Fruit fly (Drosophila melanogaster) whole organism, embryonic: ENCODE results near the gene CG32706.

Experiments
- Abd-B ChIP-seq: fragments of 200-800 bp; sonication (Bioruptor generic); optimal IDR thresholded peaks from 2 replicates; lab custom pipeline; 2018; ENCODE audit warnings: missing biosample characterization, mild to moderate bottlenecking, missing genetic modification characterization, moderate library complexity
- B-H2 ChIP-seq: fragments of 200-800 bp; sonication (Bioruptor generic); optimal IDR thresholded peaks from 2 replicates; lab custom pipeline; 2018; ENCODE audit warnings: missing biosample characterization, mild to moderate bottlenecking, missing genetic modification characterization
- CG10267 ChIP-seq: fragments of 200-800 bp; sonication (Bioruptor generic); optimal IDR thresholded peaks from 2 replicates; lab custom pipeline; 2018; ENCODE audit warnings: missing biosample characterization, mild to moderate bottlenecking, missing genetic modification characterization, moderate library complexity
- CG10565 ChIP-seq: fragments of 200-800 bp; sonication (Bioruptor generic); optimal IDR thresholded peaks from 3 replicates; lab custom pipeline; 2016; ENCODE audit warnings: missing biosample characterization, mild to moderate bottlenecking, missing genetic modification characterization
- CG10959 ChIP-seq: fragments of 200-800 bp; sonication (Bioruptor generic); IDR thresholded peaks from 2 replicates; pipeline ENCODE4 v1.3.6; 2022; ENCODE audit warnings: missing biosample characterization, missing genetic modification characterization
- CG11398 ChIP-seq: fragments of 200-800 bp; sonication (Bioruptor generic); optimal IDR thresholded peaks from 2 replicates; lab custom pipeline; 2016; ENCODE audit warnings: missing biosample characterization, missing genetic modification characterization
- CG12071 ChIP-seq: fragments of 200-800 bp; sonication (Bioruptor generic); optimal IDR thresholded peaks from 3 replicates; lab custom pipeline; 2018; ENCODE audit warnings: missing biosample characterization, mild to moderate bottlenecking, missing genetic modification characterization
- CG13624 ChIP-seq: fragments of 200-800 bp; sonication (Bioruptor generic); optimal IDR thresholded peaks from 2 replicates; lab custom pipeline; 2016; ENCODE audit warnings: missing biosample characterization, missing genetic modification characterization
- CG14014 ChIP-seq: fragments of 200-800 bp; sonication (Bioruptor generic); IDR thresholded peaks from 2 replicates; pipeline ENCODE4 v1.3.6; 2022; ENCODE audit warnings: missing biosample characterization, missing genetic modification characterization
- CG14441 ChIP-seq: fragments of 200-800 bp; sonication (Bioruptor generic); IDR thresholded peaks from 2 replicates; pipeline ENCODE4 v1.3.6; 2022; ENCODE audit warnings: missing biosample characterization, missing genetic modification characterization
- CG1602 ChIP-seq: fragments of 200-800 bp; sonication (Bioruptor generic); optimal IDR thresholded peaks from 3 replicates; lab custom pipeline; 2016; ENCODE audit warnings: missing biosample characterization, missing genetic modification characterization
- CG17385 ChIP-seq: fragments of 200-800 bp; sonication (Bioruptor generic); optimal IDR thresholded peaks from 3 replicates; lab custom pipeline; 2018; ENCODE audit warnings: missing biosample characterization, mild to moderate bottlenecking, missing genetic modification characterization
- CG17568 ChIP-seq: fragments of 200-800 bp; sonication (Bioruptor generic); optimal IDR thresholded peaks from 2 replicates; lab custom pipeline; 2018; ENCODE audit warnings: missing biosample characterization, mild to moderate bottlenecking, missing genetic modification characterization, moderate library complexity
- CG18476 ChIP-seq: fragments of 200-800 bp; sonication (Bioruptor generic); optimal IDR thresholded peaks from 2 replicates; lab custom pipeline; 2016; ENCODE audit warnings: missing biosample characterization, mild to moderate bottlenecking, missing genetic modification characterization
- CG31388 ChIP-seq: fragments of 200-800 bp; sonication (Bioruptor generic); optimal IDR thresholded peaks from 2 replicates; lab custom pipeline; 2016; ENCODE audit warnings: missing biosample characterization, missing genetic modification characterization
- CG3995 ChIP-seq: fragments of 200-800 bp; sonication (Bioruptor generic); optimal IDR thresholded peaks from 3 replicates; lab custom pipeline; 2016; ENCODE audit warnings: missing biosample characterization, missing genetic modification characterization
- CG42726 ChIP-seq: fragments of 200-800 bp; sonication (Bioruptor generic); IDR thresholded peaks from 2 replicates; pipeline ENCODE4 v1.3.6; 2022; ENCODE audit warnings: missing biosample characterization, missing genetic modification characterization; ENCODE audit not compliant: partially characterized antibody
- CG4424 ChIP-seq: fragments of 200-800 bp; sonication (Bioruptor generic); optimal IDR thresholded peaks from 3 replicates; lab custom pipeline; 2016; ENCODE audit warnings: missing biosample characterization, missing genetic modification characterization
- CG9215 ChIP-seq: fragments of 200-800 bp; sonication (Bioruptor generic); IDR thresholded peaks from 2 replicates; pipeline ENCODE4 v1.3.6; 2022; ENCODE audit warnings: missing biosample characterization, missing genetic modification characterization
- CG9797 ChIP-seq: fragments of 200-800 bp; sonication (Bioruptor generic); optimal IDR thresholded peaks from 3 replicates; lab custom pipeline; 2018; ENCODE audit warnings: missing biosample characterization, mild to moderate bottlenecking, missing genetic modification characterization
- CG9932 ChIP-seq: fragments of 200-800 bp; sonication (Bioruptor generic); IDR thresholded peaks from 2 replicates; pipeline ENCODE4 v1.3.6; 2022; ENCODE audit warnings: missing biosample characterization, missing genetic modification characterization
- Camta ChIP-seq: fragments of 200-800 bp; sonication (Bioruptor generic); optimal IDR thresholded peaks from 2 replicates; lab custom pipeline; 2016; ENCODE audit warnings: missing biosample characterization, missing genetic modification characterization
- Dad ChIP-seq: fragments of 200-800 bp; sonication (Bioruptor generic); optimal IDR thresholded peaks from 3 replicates; lab custom pipeline; 2016; ENCODE audit warnings: missing biosample characterization, missing genetic modification characterization
- Dip2 ChIP-seq: fragments of 200-800 bp; sonication (Bioruptor generic); IDR thresholded peaks from 2 replicates; pipeline ENCODE4 v1.3.6; 2022; ENCODE audit warnings: missing biosample characterization, missing genetic modification characterization
- HLH3B ChIP-seq: fragments of 200-800 bp; sonication (Bioruptor generic); IDR thresholded peaks from 2 replicates; pipeline ENCODE4 v1.3.6; 2022; ENCODE audit warnings: missing biosample characterization, missing genetic modification characterization
- MBD-R2 ChIP-seq: fragments of 200-800 bp; sonication (Bioruptor generic); IDR thresholded peaks from 2 replicates; pipeline ENCODE4 v1.3.6; 2022; ENCODE audit warnings: missing biosample characterization, missing genetic modification characterization
- Mad ChIP-seq: fragments of 200-800 bp; sonication (Bioruptor generic); optimal IDR thresholded peaks from 2 replicates; lab custom pipeline; 2016; ENCODE audit warnings: missing biosample characterization, missing genetic modification characterization
- Meics ChIP-seq: fragments of 200-800 bp; sonication (Bioruptor generic); optimal IDR thresholded peaks from 2 replicates; lab custom pipeline; 2017; ENCODE audit warnings: missing biosample characterization, mild to moderate bottlenecking, missing genetic modification characterization
- Mrtf ChIP-seq: fragments of 200-800 bp; sonication (Bioruptor generic); IDR thresholded peaks from 3 replicates; pipeline ENCODE4 v1.3.6; 2022; ENCODE audit warnings: missing biosample characterization, missing genetic modification characterization
- Oaz ChIP-seq: fragments of 200-800 bp; sonication (Bioruptor generic); IDR thresholded peaks from 2 replicates; pipeline ENCODE4 v1.3.6; 2022; ENCODE audit warnings: missing biosample characterization, missing genetic modification characterization
- Poxn ChIP-seq: fragments of 200-800 bp; sonication (Bioruptor generic); IDR thresholded peaks from 2 replicates; pipeline ENCODE4 v1.3.6; 2022; ENCODE audit warnings: missing biosample characterization, missing genetic modification characterization
- abd-A ChIP-seq: fragments of 200-800 bp; sonication (Bioruptor generic); optimal IDR thresholded peaks from 3 replicates; lab custom pipeline; 2019; ENCODE audit warnings: missing biosample characterization, mild to moderate bottlenecking, missing genetic modification characterization, moderate library complexity
- al ChIP-seq: fragments of 200-800 bp; sonication (Bioruptor generic); IDR thresholded peaks from 2 replicates; pipeline ENCODE4 v1.3.6; 2022; ENCODE audit warnings: missing biosample characterization, missing genetic modification characterization
- aop ChIP-seq: fragments of 200-800 bp; sonication (Bioruptor generic); IDR thresholded peaks from 2 replicates; pipeline ENCODE4 v1.3.6; 2022; ENCODE audit warnings: missing biosample characterization, missing genetic modification characterization
- ato ChIP-seq: fragments of 200-800 bp; sonication (Bioruptor generic); IDR thresholded peaks from 2 replicates; pipeline ENCODE4 v1.3.6; 2022; ENCODE audit warnings: missing biosample characterization, missing genetic modification characterization; ENCODE audit not compliant: partially characterized antibody
- bab2 ChIP-seq: fragments of 200-800 bp; sonication (Bioruptor generic); optimal IDR thresholded peaks from 2 replicates; lab custom pipeline; 2016; ENCODE audit warnings: missing biosample characterization, missing genetic modification characterization
- caup ChIP-seq: fragments of 200-800 bp; sonication (Bioruptor generic); optimal IDR thresholded peaks from 3 replicates; lab custom pipeline; 2017; ENCODE audit warnings: missing biosample characterization, mild to moderate bottlenecking, missing genetic modification characterization, moderate library complexity; ENCODE audit not compliant: severe bottlenecking
- cg ChIP-seq: fragments of 200-800 bp; sonication (Bioruptor generic); optimal IDR thresholded peaks from 3 replicates; lab custom pipeline; 2019; ENCODE audit warnings: missing biosample characterization, mild to moderate bottlenecking, missing genetic modification characterization, moderate library complexity
- chm ChIP-seq: fragments of 200-800 bp; sonication (Bioruptor generic); IDR thresholded peaks from 2 replicates; pipeline ENCODE4 v1.3.6; 2022; ENCODE audit warnings: missing biosample characterization, missing genetic modification characterization
- dpn ChIP-seq, 2 experiments: fragments of 200-800 bp; sonication (Bioruptor generic); optimal IDR thresholded peaks; 3 replicates each; lab custom pipeline; 2016; ENCODE audit warnings: missing biosample characterization in 2 of 2, missing genetic modification characterization in 2 of 2
- ftz-f1 ChIP-seq: fragments of 200-800 bp; sonication (Bioruptor generic); optimal IDR thresholded peaks from 2 replicates; lab custom pipeline; 2016; ENCODE audit warnings: missing biosample characterization, missing genetic modification characterization
- lab ChIP-seq: fragments of 200-800 bp; sonication (Bioruptor generic); optimal IDR thresholded peaks from 3 replicates; lab custom pipeline; 2017; ENCODE audit warnings: missing biosample characterization, missing genetic modification characterization, mild to moderate bottlenecking, moderate library complexity, missing genetic modification reagents
- nom ChIP-seq: fragments of 200-800 bp; sonication (Bioruptor generic); optimal IDR thresholded peaks from 2 replicates; lab custom pipeline; 2017; ENCODE audit warnings: missing biosample characterization, missing genetic modification characterization, mild to moderate bottlenecking, moderate library complexity, missing genetic modification reagents
- sens ChIP-seq: fragments of 200-800 bp; sonication (Bioruptor generic); peaks from one replicate; lab custom pipeline; 2016; ENCODE audit warnings: missing biosample characterization, missing genetic modification characterization
- sisA ChIP-seq: fragments of 200-800 bp; sonication (Bioruptor generic); IDR thresholded peaks from 2 replicates; pipeline ENCODE4 v1.3.6; 2022; ENCODE audit warnings: missing biosample characterization, missing genetic modification characterization
- sna ChIP-seq: fragments of 200-800 bp; sonication (Bioruptor generic); IDR thresholded peaks from 2 replicates; pipeline ENCODE4 v1.3.6; 2022; ENCODE audit warnings: missing biosample characterization, missing genetic modification characterization; ENCODE audit not compliant: partially characterized antibody
- sob ChIP-seq: fragments of 200-800 bp; sonication (Bioruptor generic); IDR thresholded peaks from 2 replicates; pipeline ENCODE4 v1.3.6; 2022; ENCODE audit warnings: missing biosample characterization, missing genetic modification characterization
- tna ChIP-seq: fragments of 200-800 bp; sonication (Bioruptor generic); IDR thresholded peaks from 2 replicates; pipeline ENCODE4 v1.3.6; 2022; ENCODE audit warnings: missing biosample characterization, missing genetic modification characterization; ENCODE audit not compliant: partially characterized antibody
- tx ChIP-seq: fragments of 200-800 bp; sonication (Bioruptor generic); optimal IDR thresholded peaks from 2 replicates; lab custom pipeline; 2016; ENCODE audit warnings: missing biosample characterization, missing genetic modification characterization
- unpg ChIP-seq: fragments of 200-800 bp; sonication (Bioruptor generic); optimal IDR thresholded peaks from 3 replicates; lab custom pipeline; 2018; ENCODE audit warnings: missing biosample characterization, mild to moderate bottlenecking, missing genetic modification characterization, moderate library complexity

Gene CG32706

dm6 chrX:9041789-9042456, 45.0 kb upstream of the CG32706 start (continued):
- TF ChIP-seq CG10267 (tag; lab: Kevin White, UChicago): peak; percentile 43
- TF ChIP-seq Mad (GFP tag; lab: Kevin White, UChicago): no peak
- TF ChIP-seq tx (GFP tag; lab: Kevin White, UChicago): no peak
- TF ChIP-seq CG9932 (GFP tag; lab: Robert Waterston, UW): no peak
- TF ChIP-seq abd-A (tag; lab: Kevin White, UChicago): no peak
- no peak for TF ChIP-seq CG9215
- TF ChIP-seq caup: no peak
- TF ChIP-seq CG4424: peak; percentile 69
- TF ChIP-seq CG14014 (GFP tag; lab: Robert Waterston, UW): no peak; the same call in 1 of the 2 replicates
- no peak for TF ChIP-seq cg (GFP tag; lab: Kevin White, UChicago)
- TF ChIP-seq Meics (GFP tag; lab: Kevin White, UChicago): peak; percentile 4
- TF ChIP-seq CG17385 (GFP tag; lab: Kevin White, UChicago): peak; percentile 60
- TF ChIP-seq sens (GFP tag; lab: Kevin White, UChicago): peak; percentile 94
- no peak for TF ChIP-seq al (GFP tag; lab: Robert Waterston, UW)
- TF ChIP-seq CG42726 (GFP tag; lab: Robert Waterston, UW): no peak
- TF ChIP-seq ftz-f1 (GFP tag; lab: Kevin White, UChicago): no peak
- no peak for TF ChIP-seq Oaz (GFP tag; lab: Robert Waterston, UW)
- TF ChIP-seq sisA (GFP tag; lab: Robert Waterston, UW): no peak; the same call in 1 of the 2 replicates
- no peak for TF ChIP-seq CG11398
- no peak for TF ChIP-seq sob
- no peak for TF ChIP-seq sna
- no peak for TF ChIP-seq aop (GFP tag; lab: Robert Waterston, UW)
- no peak for TF ChIP-seq Dip2 (GFP tag; lab: Robert Waterston, UW)
- no peak for TF ChIP-seq MBD-R2
- TF ChIP-seq bab2: peak; percentile 60
- peak; percentile 24 for TF ChIP-seq lab (GFP tag; lab: Kevin White, UChicago)
- no peak for TF ChIP-seq CG14441 (GFP tag; lab: Robert Waterston, UW)
- no peak for TF ChIP-seq chm (GFP tag; lab: Robert Waterston, UW)
- no peak for TF ChIP-seq Mrtf (GFP tag; lab: Robert Waterston, UW)
- TF ChIP-seq CG12071 (GFP tag; lab: Kevin White, UChicago): no peak
- TF ChIP-seq Abd-B (GFP tag; lab: Kevin White, UChicago): peak; percentile 69
- TF ChIP-seq CG1602 (GFP tag; lab: Kevin White, UChicago): peak; percentile 44
- peak; percentile 42 for TF ChIP-seq CG18476 (GFP tag; lab: Kevin White, UChicago)
- TF ChIP-seq nom (GFP tag; lab: Kevin White, UChicago): no peak
- TF ChIP-seq B-H2: no peak
- TF ChIP-seq CG17568 (GFP tag; lab: Kevin White, UChicago): no peak
- TF ChIP-seq Dad: peak; percentile 38
- 0 out of 2 replicates have a peak, but pooled peaks have one; percentile 44 for TF ChIP-seq HLH3B (GFP tag; lab: Robert Waterston, UW)
- no peak for TF ChIP-seq CG31388 (GFP tag; lab: Kevin White, UChicago)
- peak; percentile 8 for TF ChIP-seq unpg (GFP tag; lab: Kevin White, UChicago)
- peak; percentile 46 for TF ChIP-seq Camta
- TF ChIP-seq Poxn (GFP tag; lab: Robert Waterston, UW): no peak
- no peak for TF ChIP-seq ato (GFP tag; lab: Robert Waterston, UW)
- no peak for TF ChIP-seq tna (GFP tag; lab: Robert Waterston, UW)
- TF ChIP-seq CG10959 (GFP tag; lab: Robert Waterston, UW): no peak
- TF ChIP-seq CG10565 (GFP tag; lab: Kevin White, UChicago): no peak
- TF ChIP-seq CG9797: no peak
- peak; percentile 28 to 49 for TF ChIP-seq dpn (GFP tag; optimal IDR thresholded peaks at IDR 0.05; lab: Kevin White, UChicago)
- peak; percentile 33 for TF ChIP-seq CG13624
- no peak for TF ChIP-seq CG3995 (GFP tag; lab: Kevin White, UChicago)
